Fruit fly (Drosophila melanogaster): ENCODE measurements around the gene CG5953.

DNA sequence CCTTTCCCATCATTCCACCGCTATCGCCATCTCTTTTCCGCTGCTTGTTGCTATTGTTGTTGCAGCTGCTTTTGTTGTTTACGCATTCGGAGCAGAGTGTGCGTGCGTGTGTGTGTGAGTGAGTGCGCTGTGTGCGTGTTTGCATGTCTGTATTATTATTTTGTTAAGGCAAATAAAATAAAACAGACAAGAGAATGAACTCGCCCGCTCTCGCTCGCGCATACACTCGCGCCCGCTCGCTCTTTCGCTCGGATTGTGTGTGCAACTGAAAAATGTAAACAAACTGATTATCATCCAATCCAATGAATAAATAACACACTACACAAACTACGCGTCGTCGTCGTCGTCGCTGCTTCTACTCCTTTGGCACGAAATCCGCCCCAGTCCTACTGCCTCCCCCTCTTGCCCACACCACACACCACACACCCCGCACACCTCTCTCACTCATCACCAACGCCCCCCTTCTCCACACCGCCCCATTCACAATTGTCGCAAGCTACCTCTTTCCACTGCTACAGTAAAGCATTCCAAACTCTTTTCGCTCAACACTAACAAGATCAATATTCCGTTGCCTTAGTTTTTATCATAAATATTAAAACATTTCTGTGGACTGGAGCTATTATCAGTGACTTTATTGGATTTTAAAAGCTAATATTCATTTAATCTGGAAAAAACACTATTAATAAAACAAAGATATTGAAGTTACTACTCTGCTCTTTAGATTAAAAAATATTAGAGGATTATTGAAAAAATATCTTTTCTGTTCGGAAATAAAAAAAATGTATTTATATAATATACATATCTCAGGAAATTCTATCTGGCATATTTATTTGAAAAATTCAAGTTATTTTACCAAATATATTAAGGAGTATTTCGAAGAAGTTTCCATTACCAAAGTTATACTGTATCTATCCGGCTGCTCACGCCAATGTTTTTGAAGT lies 11.1 kb downstream of the CG5953 start:
- TF ChIP-seq CG8478 (optimal IDR thresholded peaks at IDR 0.05) (no peak), CTCF (optimal IDR thresholded peaks at IDR 0.05) (no peak)

All from S2 (cell line).